Worm (Caenorhabditis elegans): ENCODE data around the gene C35B1.2.
A peak's percentile ranks its signal among the peaks of the same experiment; 100 is the strongest.

The C35B1.2 gene

DNA sequence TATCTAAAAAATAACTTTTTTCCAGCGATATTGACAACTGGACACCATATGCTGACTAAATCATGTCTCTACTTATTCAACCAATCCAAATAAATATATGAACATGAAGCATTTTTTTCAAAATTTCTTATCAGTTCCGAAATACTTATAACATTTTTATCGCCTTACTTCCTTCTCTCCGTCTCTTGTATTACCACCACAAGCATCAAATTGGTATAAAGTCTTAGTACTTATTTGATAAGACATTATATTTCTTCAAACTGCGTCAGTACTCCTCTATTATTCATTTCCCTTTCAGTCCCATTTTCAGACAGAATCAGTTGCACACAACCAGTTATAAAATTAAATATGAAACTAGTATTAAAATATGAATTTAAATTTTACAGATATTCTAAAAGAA, 61.9 kb downstream of the C35B1.2 start:
- TF ChIP-seq nfya-1 (tag; optimal IDR thresholded peaks at IDR 0.05; ENCODE audit: borderline replicate concordance, insufficient read depth) (no peak), nhr-80 (tag; optimal IDR thresholded peaks at IDR 0.05) (peak; percentile 77)

DNA sequence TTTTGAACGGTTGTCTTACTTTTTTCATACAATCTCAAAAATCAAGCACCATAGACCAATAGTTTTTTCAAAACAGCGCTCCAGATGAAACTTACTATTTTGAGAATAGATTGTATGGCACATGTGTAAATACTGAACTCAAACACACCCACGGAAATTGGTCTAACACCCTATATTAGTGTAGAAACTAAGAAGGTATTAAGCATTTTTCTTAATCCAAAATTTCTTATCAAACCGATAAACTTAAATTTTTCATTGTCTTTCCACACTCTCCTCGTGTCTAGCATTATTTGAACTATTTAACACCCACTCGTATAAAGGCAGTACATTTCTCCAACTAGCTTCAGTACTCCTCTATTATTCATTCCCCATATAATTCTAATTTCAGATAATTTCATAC, 64.1 kb downstream of the C35B1.2 start:
- no peak for TF ChIP-seq ztf-25 (GFP tag; IDR thresholded peaks at IDR 0.05)
- TF ChIP-seq lag-1 (GFP tag; IDR thresholded peaks at IDR 0.05), result no peak
- no peak for TF ChIP-seq T26A5.8 (tag; optimal IDR thresholded peaks at IDR 0.05)
- TF ChIP-seq F52B5.7 (tag; optimal IDR thresholded peaks at IDR 0.05), result no peak
- no peak for TF ChIP-seq pbrm-1 (GFP tag; IDR thresholded peaks at IDR 0.05)
- TF ChIP-seq madf-3 (GFP tag; IDR thresholded peaks at IDR 0.05), result no peak
- TF ChIP-seq D2030.7 (GFP tag; IDR thresholded peaks at IDR 0.05), result no peak
- no peak for TF ChIP-seq snpc-4 (GFP tag; optimal IDR thresholded peaks at IDR 0.05)
- no peak for TF ChIP-seq snpc-4 (tag; optimal IDR thresholded peaks at IDR 0.05)
- TF ChIP-seq sdz-38 (tag; optimal IDR thresholded peaks at IDR 0.05), result no peak
- no peak for TF ChIP-seq nhr-90 (tag; optimal IDR thresholded peaks at IDR 0.05)

DNA sequence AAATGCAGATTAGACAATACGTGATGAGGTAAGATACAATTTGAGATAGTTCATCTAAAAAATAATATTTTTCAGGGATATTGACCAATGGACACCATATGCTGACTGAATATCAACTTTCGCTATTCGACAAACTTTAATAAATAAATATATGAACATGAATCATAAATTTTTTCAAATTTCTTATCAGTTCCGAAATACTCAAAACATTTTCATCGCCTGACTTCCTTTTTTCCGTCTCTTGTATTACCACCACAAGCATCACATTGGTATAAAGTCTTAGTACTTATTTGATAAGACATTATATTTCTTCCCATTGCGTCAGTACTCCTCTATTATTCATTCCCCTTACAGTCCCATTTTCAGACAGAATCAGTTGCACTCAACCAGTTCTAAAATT, 66.1 kb downstream of the C35B1.2 start, which contains the start of the genes K08D10.10 and R07C12.1:
Gene K08D10.10, plus strand, starts transcription at position 93 of the 400 bp plus-strand sequence.
Gene R07C12.1, plus strand, starts transcription at position 314 of the 400 bp plus-strand sequence.
- TF ChIP-seq nhr-80 (tag; optimal IDR thresholded peaks at IDR 0.05) (peak; percentile 42), ceh-91 (GFP tag; IDR thresholded peaks at IDR 0.05) (no peak)

Data from whole organism, young adult.